Fruit fly (Drosophila melanogaster) whole organism, embryonic: Measurements from ENCODE around the gene CG15160.

Experiments
- Adf1 ChIP-seq: fragments of 200-800 bp; sonication (Bioruptor generic); IDR thresholded peaks from 2 replicates; pipeline ENCODE4 v1.3.6; 2022; ENCODE audit warnings: missing biosample characterization, missing genetic modification characterization
- B-H1 ChIP-seq: fragments of 200-800 bp; sonication (Bioruptor generic); IDR thresholded peaks from 3 replicates; pipeline ENCODE4 v1.3.6; 2022; ENCODE audit warnings: missing biosample characterization, missing genetic modification characterization
- BEAF-32 ChIP-seq: fragments of 200-800 bp; sonication (Bioruptor generic); optimal IDR thresholded peaks from 3 replicates; lab custom pipeline; 2017; ENCODE audit warnings: missing biosample characterization, missing genetic modification characterization, mild to moderate bottlenecking, moderate library complexity, missing genetic modification reagents
- CG10366 ChIP-seq: fragments of 200-800 bp; sonication (Bioruptor generic); IDR thresholded peaks from 2 replicates; pipeline ENCODE4 v1.3.6; 2022; ENCODE audit warnings: missing biosample characterization, missing genetic modification characterization
- CG10565 ChIP-seq: fragments of 200-800 bp; sonication (Bioruptor generic); optimal IDR thresholded peaks from 3 replicates; lab custom pipeline; 2016; ENCODE audit warnings: missing biosample characterization, mild to moderate bottlenecking, missing genetic modification characterization
- CG11085 ChIP-seq: fragments of 200-800 bp; sonication (Bioruptor generic); IDR thresholded peaks from 2 replicates; pipeline ENCODE4 v1.3.6; 2022; ENCODE audit warnings: missing biosample characterization, missing genetic modification characterization
- CG11560 ChIP-seq: fragments of 200-800 bp; sonication (Bioruptor generic); IDR thresholded peaks from 3 replicates; pipeline ENCODE4 v1.3.6; 2022; ENCODE audit warnings: missing biosample characterization, missing genetic modification characterization
- CG12659 ChIP-seq: fragments of 200-800 bp; sonication (Bioruptor generic); optimal IDR thresholded peaks from 3 replicates; lab custom pipeline; 2017; ENCODE audit warnings: mild to moderate bottlenecking, missing biosample characterization, missing genetic modification reagents, missing genetic modification characterization
- CG12942 ChIP-seq: fragments of 200-800 bp; sonication (Bioruptor generic); optimal IDR thresholded peaks from 3 replicates; lab custom pipeline; 2016; ENCODE audit warnings: missing biosample characterization, missing genetic modification characterization
- CG14014 ChIP-seq: fragments of 200-800 bp; sonication (Bioruptor generic); IDR thresholded peaks from 2 replicates; pipeline ENCODE4 v1.3.6; 2022; ENCODE audit warnings: missing biosample characterization, missing genetic modification characterization
- CG15011 ChIP-seq: fragments of 200-800 bp; sonication (Bioruptor generic); optimal IDR thresholded peaks from 3 replicates; lab custom pipeline; 2018; ENCODE audit warnings: missing biosample characterization, mild to moderate bottlenecking, missing genetic modification characterization
- CG15479 ChIP-seq: fragments of 200-800 bp; sonication (Bioruptor generic); optimal IDR thresholded peaks from 3 replicates; lab custom pipeline; 2019; ENCODE audit warnings: missing biosample characterization, mild to moderate bottlenecking, missing genetic modification characterization, moderate library complexity
- CG1602 ChIP-seq: fragments of 200-800 bp; sonication (Bioruptor generic); optimal IDR thresholded peaks from 3 replicates; lab custom pipeline; 2016; ENCODE audit warnings: missing biosample characterization, missing genetic modification characterization
- CG17328 ChIP-seq: fragments of 200-800 bp; sonication (Bioruptor generic); IDR thresholded peaks from 2 replicates; pipeline ENCODE4 v1.3.6; 2022; ENCODE audit warnings: missing biosample characterization, missing genetic modification characterization
- CG17612 ChIP-seq: fragments of 200-800 bp; sonication (Bioruptor generic); IDR thresholded peaks from 2 replicates; pipeline ENCODE4 v1.3.6; 2022; ENCODE audit warnings: missing biosample characterization, missing genetic modification characterization
- CG18599 ChIP-seq: fragments of 200-800 bp; sonication (Bioruptor generic); optimal IDR thresholded peaks from 3 replicates; lab custom pipeline; 2017; ENCODE audit warnings: missing biosample characterization, missing genetic modification characterization, mild to moderate bottlenecking, moderate library complexity, missing genetic modification reagents
- CG2116 ChIP-seq: fragments of 200-800 bp; sonication (Bioruptor generic); optimal IDR thresholded peaks from 3 replicates; lab custom pipeline; 2018; ENCODE audit warnings: missing biosample characterization, mild to moderate bottlenecking, missing genetic modification characterization
- CG3407 ChIP-seq: fragments of 200-800 bp; sonication (Bioruptor generic); optimal IDR thresholded peaks from 2 replicates; lab custom pipeline; 2018; ENCODE audit warnings: missing biosample characterization, mild to moderate bottlenecking, missing genetic modification characterization
- CG42726 ChIP-seq: fragments of 200-800 bp; sonication (Bioruptor generic); IDR thresholded peaks from 2 replicates; pipeline ENCODE4 v1.3.6; 2022; ENCODE audit warnings: missing biosample characterization, missing genetic modification characterization; ENCODE audit not compliant: partially characterized antibody
- CG6683 ChIP-seq: fragments of 200-800 bp; sonication (Bioruptor generic); optimal IDR thresholded peaks from 2 replicates; lab custom pipeline; 2017; ENCODE audit warnings: missing biosample characterization, mild to moderate bottlenecking, missing genetic modification characterization, missing genetic modification reagents
- CG7271 ChIP-seq: fragments of 200-800 bp; sonication (Bioruptor generic); optimal IDR thresholded peaks from 2 replicates; lab custom pipeline; 2018; ENCODE audit warnings: missing biosample characterization, mild to moderate bottlenecking, missing genetic modification characterization, moderate library complexity
- Camta ChIP-seq: fragments of 200-800 bp; sonication (Bioruptor generic); optimal IDR thresholded peaks from 2 replicates; lab custom pipeline; 2016; ENCODE audit warnings: missing biosample characterization, missing genetic modification characterization
- Deaf1 ChIP-seq: fragments of 200-800 bp; optimal IDR thresholded peaks from 3 replicates; lab custom pipeline; 2019; ENCODE audit warnings: missing biosample characterization, mild to moderate bottlenecking, missing genetic modification characterization, moderate library complexity
- Dek ChIP-seq: fragments of 200-800 bp; sonication (Bioruptor generic); optimal IDR thresholded peaks from 3 replicates; lab custom pipeline; 2019; ENCODE audit warnings: missing biosample characterization, mild to moderate bottlenecking, missing genetic modification characterization, moderate library complexity
- E2f2 ChIP-seq: fragments of 200-800 bp; sonication (Bioruptor generic); IDR thresholded peaks from 2 replicates; pipeline ENCODE4 v1.3.6; 2022; ENCODE audit warnings: missing biosample characterization, missing genetic modification characterization
- Fer1 ChIP-seq: fragments of 200-800 bp; sonication (Bioruptor generic); optimal IDR thresholded peaks from 2 replicates; lab custom pipeline; 2017; ENCODE audit warnings: missing biosample characterization, mild to moderate bottlenecking, missing genetic modification characterization
- HmgD ChIP-seq: fragments of 200-800 bp; sonication (Bioruptor generic); optimal IDR thresholded peaks from 3 replicates; lab custom pipeline; 2016; ENCODE audit warnings: missing biosample characterization, missing genetic modification characterization
- Nf-YB ChIP-seq: fragments of 200-800 bp; sonication (Bioruptor generic); optimal IDR thresholded peaks from 3 replicates; lab custom pipeline; 2019; ENCODE audit warnings: missing biosample characterization, mild to moderate bottlenecking, missing genetic modification characterization, moderate library complexity
- PHDP ChIP-seq: fragments of 200-800 bp; sonication (Bioruptor generic); optimal IDR thresholded peaks from 3 replicates; lab custom pipeline; 2018; ENCODE audit warnings: missing biosample characterization, mild to moderate bottlenecking, missing genetic modification characterization, moderate library complexity
- Ravus ChIP-seq: fragments of 200-800 bp; sonication (Bioruptor generic); IDR thresholded peaks from 2 replicates; pipeline ENCODE4 v1.3.6; 2022; ENCODE audit warnings: missing biosample characterization, missing genetic modification characterization
- Sox100B ChIP-seq: fragments of 200-800 bp; sonication (Bioruptor generic); optimal IDR thresholded peaks from 3 replicates; lab custom pipeline; 2018; ENCODE audit warnings: missing biosample characterization, mild to moderate bottlenecking, missing genetic modification characterization
- Stat92E ChIP-seq, 3 experiments: fragments of >200 bp in 2 of 3; fragments of 200-800 bp in 1 of 3; sonication (Bioruptor generic) in 1 of 3; optimal IDR thresholded peaks; 2 replicates each; lab custom pipeline; 2017 to 2019; ENCODE audit warnings: missing biosample characterization in 3 of 3, missing genetic modification characterization in 3 of 3, mild to moderate bottlenecking in 1 of 3, moderate library complexity in 1 of 3
- Tbp ChIP-seq: fragments of >200 bp; optimal IDR thresholded peaks from 2 replicates; lab custom pipeline; 2018; ENCODE audit warnings: missing biosample characterization, missing genetic modification characterization
- bab2 ChIP-seq: fragments of 200-800 bp; sonication (Bioruptor generic); optimal IDR thresholded peaks from 2 replicates; lab custom pipeline; 2016; ENCODE audit warnings: missing biosample characterization, missing genetic modification characterization
- bigmax ChIP-seq: fragments of 200-800 bp; sonication (Bioruptor generic); optimal IDR thresholded peaks from 2 replicates; lab custom pipeline; 2018; ENCODE audit warnings: missing biosample characterization, mild to moderate bottlenecking, missing genetic modification characterization
- bowl ChIP-seq: fragments of 200-800 bp; sonication (Bioruptor generic); IDR thresholded peaks from 2 replicates; pipeline ENCODE4 v1.3.6; 2022; ENCODE audit warnings: missing biosample characterization, missing genetic modification characterization
- disco-r ChIP-seq: fragments of 200-800 bp; sonication (Bioruptor generic); optimal IDR thresholded peaks from 2 replicates; lab custom pipeline; 2016; ENCODE audit warnings: missing biosample characterization, missing genetic modification characterization
- gcm ChIP-seq: fragments of 200-800 bp; sonication (Bioruptor generic); optimal IDR thresholded peaks from 2 replicates; lab custom pipeline; 2019; ENCODE audit warnings: missing biosample characterization, mild to moderate bottlenecking, missing genetic modification characterization, moderate library complexity
- kni ChIP-seq: fragments of 200-800 bp; sonication (Bioruptor generic); optimal IDR thresholded peaks from 3 replicates; lab custom pipeline; 2017; ENCODE audit warnings: mild to moderate bottlenecking, missing biosample characterization, missing genetic modification reagents, missing genetic modification characterization
- lbe ChIP-seq: fragments of 200-800 bp; sonication (Bioruptor generic); optimal IDR thresholded peaks from 2 replicates; lab custom pipeline; 2016; ENCODE audit warnings: missing biosample characterization, mild to moderate bottlenecking, missing genetic modification characterization
- org-1 ChIP-seq: fragments of 200-800 bp; sonication (Bioruptor generic); optimal IDR thresholded peaks from 2 replicates; lab custom pipeline; 2017; ENCODE audit warnings: missing biosample characterization, missing genetic modification characterization
- pb ChIP-seq: fragments of 200-800 bp; sonication (Bioruptor generic); optimal IDR thresholded peaks from 3 replicates; lab custom pipeline; 2016; ENCODE audit warnings: missing biosample characterization, missing genetic modification characterization
- ranshi ChIP-seq: fragments of 200-800 bp; sonication (Bioruptor generic); IDR thresholded peaks from 2 replicates; pipeline ENCODE4 v1.3.6; 2022; ENCODE audit warnings: missing biosample characterization, missing genetic modification characterization
- run ChIP-seq: fragments of 200-800 bp; sonication (Bioruptor generic); optimal IDR thresholded peaks from 3 replicates; lab custom pipeline; 2018; ENCODE audit warnings: missing biosample characterization, mild to moderate bottlenecking, missing genetic modification characterization
- scrt ChIP-seq: fragments of 200-800 bp; sonication (Bioruptor generic); optimal IDR thresholded peaks from 2 replicates; lab custom pipeline; 2018; ENCODE audit warnings: missing biosample characterization, mild to moderate bottlenecking, missing genetic modification characterization, moderate library complexity
- seq ChIP-seq: fragments of 200-800 bp; sonication (Bioruptor generic); IDR thresholded peaks from 2 replicates; pipeline ENCODE4 v1.3.6; 2022; ENCODE audit warnings: missing biosample characterization, missing genetic modification characterization
- sima ChIP-seq: fragments of 200-800 bp; sonication (Bioruptor generic); optimal IDR thresholded peaks from 2 replicates; lab custom pipeline; 2016; ENCODE audit warnings: missing biosample characterization, missing genetic modification characterization
- sna ChIP-seq: fragments of 200-800 bp; sonication (Bioruptor generic); IDR thresholded peaks from 2 replicates; pipeline ENCODE4 v1.3.6; 2022; ENCODE audit warnings: missing biosample characterization, missing genetic modification characterization; ENCODE audit not compliant: partially characterized antibody
- tll ChIP-seq, 2 experiments: fragments of 200-800 bp in 1 of 2; fragments of >200 bp in 1 of 2; sonication (Bioruptor generic) in 1 of 2; optimal IDR thresholded peaks; 2 replicates each; lab custom pipeline; 2017 to 2019; ENCODE audit warnings: missing biosample characterization in 2 of 2, missing genetic modification characterization in 2 of 2, mild to moderate bottlenecking in 1 of 2, moderate library complexity in 1 of 2
- ttk ChIP-seq: fragments of 200-800 bp; sonication (Bioruptor generic); IDR thresholded peaks from 2 replicates; pipeline ENCODE4 v2.1.2; 2022; ENCODE audit warnings: missing biosample characterization, missing genetic modification characterization
- unpg ChIP-seq: fragments of 200-800 bp; sonication (Bioruptor generic); optimal IDR thresholded peaks from 3 replicates; lab custom pipeline; 2018; ENCODE audit warnings: missing biosample characterization, mild to moderate bottlenecking, missing genetic modification characterization, moderate library complexity

The CG15160 gene

DNA sequence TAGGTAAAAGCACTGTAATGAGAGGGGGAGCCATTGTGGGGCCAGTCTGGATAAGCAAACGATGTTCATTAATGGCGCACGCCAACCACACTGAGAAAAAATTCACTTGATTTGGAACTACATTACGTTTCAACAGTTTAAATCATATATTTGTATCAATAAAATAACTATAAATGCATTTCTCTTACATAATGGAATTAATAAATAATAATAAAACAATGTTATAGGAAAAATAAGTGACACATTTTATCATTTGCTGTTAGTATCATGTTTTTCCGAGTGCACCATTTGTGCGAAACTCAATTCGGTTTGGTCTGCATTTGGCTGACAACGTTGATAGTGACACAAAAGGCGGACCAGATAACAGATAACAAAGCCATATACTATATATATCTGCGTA is 41.9 kb upstream of the CG15160 start (continued):
- TF ChIP-seq CG18599 (GFP tag; lab: Kevin White, UChicago) (peak; percentile 63), CG17328 (GFP tag; lab: Robert Waterston, UW) (no peak), CG15011 (GFP tag; lab: Kevin White, UChicago) (peak; percentile 26), ttk (GFP tag; lab: Robert Waterston, UW) (0 out of 2 replicates have a peak, but pooled peaks have one; percentile 10), Dek (tag; lab: Kevin White, UChicago) (no peak), tll (GFP tag; optimal IDR thresholded peaks at IDR 0.05; lab: Kevin White, UChicago) (no peak), bigmax (GFP tag; lab: Kevin White, UChicago) (no peak), disco-r (GFP tag; lab: Kevin White, UChicago) (no peak), CG7271 (tag; lab: Kevin White, UChicago) (no peak), bab2 (GFP tag; lab: Kevin White, UChicago) (no peak), Adf1 (no peak), CG2116 (GFP tag; lab: Kevin White, UChicago) (no peak), HmgD (no peak), CG12659 (GFP tag; lab: Kevin White, UChicago) (peak; percentile 13), CG6683 (GFP tag; lab: Kevin White, UChicago) (peak; percentile 1), pb (GFP tag; lab: Kevin White, UChicago) (no peak), Camta (no peak), CG14014 (0 out of 2 replicates have a peak, but pooled peaks have one; percentile 33), CG10565 (GFP tag; lab: Kevin White, UChicago) (no peak), CG11560 (tag; lab: Robert Waterston, UW) (no peak), Nf-YB (no peak), CG1602 (no peak), CG17612 (GFP tag; lab: Robert Waterston, UW) (no peak), CG10366 (no peak), org-1 (GFP tag; lab: Kevin White, UChicago) (peak; percentile 20), Tbp (GFP tag; lab: Kevin White, UChicago) (no peak), CG42726 (no peak), B-H1 (GFP tag; lab: Robert Waterston, UW) (no peak), kni (GFP tag; lab: Kevin White, UChicago) (no peak), ranshi (GFP tag; lab: Robert Waterston, UW) (no peak), scrt (peak; percentile 5), sima (GFP tag; lab: Kevin White, UChicago) (no peak), Ravus (GFP tag; lab: Robert Waterston, UW) (no peak), PHDP (tag; lab: Kevin White, UChicago) (peak; percentile 54), unpg (GFP tag; lab: Kevin White, UChicago) (peak; percentile 51), BEAF-32 (GFP tag; lab: Kevin White, UChicago) (no peak), CG12942 (GFP tag; lab: Kevin White, UChicago) (no peak), Deaf1 (tag; lab: Kevin White, UChicago) (no peak), bowl (no peak), run (no peak), lbe (no peak), sna (GFP tag; lab: Robert Waterston, UW) (no peak), gcm (no peak), Stat92E (GFP tag; optimal IDR thresholded peaks at IDR 0.05; lab: Kevin White, UChicago) (no peak), CG3407 (GFP tag; lab: Kevin White, UChicago) (no peak), CG11085 (GFP tag; lab: Robert Waterston, UW) (no peak), E2f2 (no peak), CG15479 (GFP tag; lab: Kevin White, UChicago) (no peak), seq (GFP tag; lab: Robert Waterston, UW) (no peak), Fer1 (GFP tag; lab: Kevin White, UChicago) (peak; percentile 56), Sox100B (peak; percentile 16)
